Fruit fly (Drosophila melanogaster) whole organism, adult: ENCODE measurements around the gene Dab.
A peak's percentile ranks its signal among the peaks of the same experiment; 100 is the strongest.

Experiments used
- CG1620 ChIP-seq: fragments of 200-800 bp; sonication (Bioruptor generic); optimal IDR thresholded peaks from 2 replicates; lab custom pipeline; 2016; ENCODE audit warnings: missing biosample characterization, missing genetic modification characterization
- CG5204 ChIP-seq: fragments of 200-800 bp; sonication (Bioruptor generic); optimal IDR thresholded peaks from 2 replicates; lab custom pipeline; 2016; ENCODE audit warnings: missing biosample characterization, missing genetic modification characterization
- CG7101 ChIP-seq: fragments of 200-800 bp; sonication (Bioruptor generic); optimal IDR thresholded peaks from 2 replicates; lab custom pipeline; 2018; ENCODE audit warnings: missing biosample characterization, mild to moderate bottlenecking, missing genetic modification characterization, moderate library complexity
- Crg-1 ChIP-seq: fragments of 200-800 bp; sonication (Bioruptor generic); optimal IDR thresholded peaks from 2 replicates; lab custom pipeline; 2016; ENCODE audit warnings: missing biosample characterization, missing genetic modification characterization
- Hr96 ChIP-seq: fragments of 200-800 bp; sonication (Bioruptor generic); optimal IDR thresholded peaks from 2 replicates; lab custom pipeline; 2016; ENCODE audit warnings: missing biosample characterization, missing genetic modification characterization
- kay ChIP-seq: fragments of 200-800 bp; sonication (Bioruptor generic); peaks from one replicate; lab custom pipeline; 2016; ENCODE audit warnings: missing biosample characterization, missing genetic modification characterization, borderline replicate concordance
- pad ChIP-seq: fragments of 200-800 bp; sonication (Bioruptor generic); optimal IDR thresholded peaks from 3 replicates; lab custom pipeline; 2017; ENCODE audit warnings: missing biosample characterization, missing genetic modification characterization, mild to moderate bottlenecking, moderate library complexity, missing genetic modification reagents
- toe ChIP-seq: fragments of 200-800 bp; sonication (Bioruptor generic); optimal IDR thresholded peaks from 2 replicates; lab custom pipeline; 2016; ENCODE audit warnings: missing biosample characterization, missing genetic modification characterization

dm6 chr3L:16704673-16705072 is 7.3 kb upstream of the Dab start, which contains the start of gene CG9692:
- TF ChIP-seq CG7101 (tag; lab: Kevin White, UChicago) (no peak), Hr96 (GFP tag; lab: Kevin White, UChicago) (no peak), CG1620 (GFP tag; lab: Kevin White, UChicago) (no peak), Crg-1 (GFP tag; lab: Kevin White, UChicago) (no peak), pad (GFP tag; lab: Kevin White, UChicago) (no peak), kay (GFP tag; lab: Kevin White, UChicago) (peak; percentile 84), CG5204 (GFP tag; lab: Kevin White, UChicago) (no peak), toe (GFP tag; lab: Kevin White, UChicago) (no peak)
